Worm (Caenorhabditis elegans) whole organism, late embryonic: ENCODE measurements around the gene C07A9.9.

ENCODE experiments used
- C08G9.2 ChIP-seq: sonication (generic microtip); optimal IDR thresholded peaks from 2 replicates; lab custom pipeline; 2016; ENCODE audit warnings: mild to moderate bottlenecking, missing genetic modification characterization, moderate library complexity, missing compliant biosample characterization
- C38D4.7 ChIP-seq: fragments of 200-800 bp; sonication (Bioruptor generic); optimal IDR thresholded peaks from 2 replicates; lab custom pipeline; 2018; ENCODE audit warnings: mild to moderate bottlenecking, missing genetic modification characterization, moderate library complexity, missing compliant biosample characterization
- F13H6.1 ChIP-seq: sonication (generic microtip); optimal IDR thresholded peaks from 2 replicates; lab custom pipeline; 2016; ENCODE audit warnings: missing genetic modification characterization, missing compliant biosample characterization
- K09A11.1 ChIP-seq: sonication (generic microtip); optimal IDR thresholded peaks from 2 replicates; lab custom pipeline; 2017; ENCODE audit warnings: antibody characterized with exemption, mild to moderate bottlenecking, missing genetic modification characterization, missing compliant biosample characterization; ENCODE audit not compliant: insufficient read depth
- ceh-14 ChIP-seq: sonication (generic microtip); optimal IDR thresholded peaks from 2 replicates; lab custom pipeline; 2016; ENCODE audit warnings: missing genotype, missing genetic modification characterization, missing compliant biosample characterization
- ceh-18 ChIP-seq: sonication (generic microtip); optimal IDR thresholded peaks from 2 replicates; lab custom pipeline; 2016; ENCODE audit warnings: missing genetic modification characterization, missing compliant biosample characterization
- ceh-19 ChIP-seq: fragments of 200-800 bp; sonication (Bioruptor generic); optimal IDR thresholded peaks from 2 replicates; lab custom pipeline; 2018; ENCODE audit warnings: mild to moderate bottlenecking, missing genetic modification characterization, missing compliant biosample characterization
- ceh-2 ChIP-seq: sonication (generic microtip); optimal IDR thresholded peaks from 2 replicates; lab custom pipeline; 2016; ENCODE audit warnings: missing genotype, missing genetic modification characterization, missing compliant biosample characterization
- ceh-22 ChIP-seq: sonication (generic microtip); optimal IDR thresholded peaks from 2 replicates; lab custom pipeline; 2017; ENCODE audit warnings: missing biosample characterization, missing genetic modification characterization
- ceh-30 ChIP-seq: fragments of 150-350 bp; optimal IDR thresholded peaks from 2 replicates; lab custom pipeline; 2014; ENCODE audit warnings: missing biosample characterization, missing genetic modification characterization
- ceh-31 ChIP-seq: sonication (generic microtip); optimal IDR thresholded peaks from 2 replicates; lab custom pipeline; 2016; ENCODE audit warnings: missing genetic modification characterization, missing compliant biosample characterization
- ceh-34 ChIP-seq: sonication (generic microtip); optimal IDR thresholded peaks from 2 replicates; lab custom pipeline; 2016; ENCODE audit warnings: mild to moderate bottlenecking, missing genetic modification characterization, missing compliant biosample characterization
- ceh-45 ChIP-seq: fragments of 200-800 bp; sonication (Bioruptor generic); IDR thresholded peaks from 2 replicates; pipeline ENCODE4 v1.3.6; 2022; ENCODE audit warnings: missing genetic modification reagents, missing genetic modification characterization, missing compliant biosample characterization
- ceh-48 ChIP-seq: sonication (generic microtip); optimal IDR thresholded peaks from 2 replicates; lab custom pipeline; 2016; ENCODE audit warnings: missing genetic modification characterization, inconsistent platforms, missing compliant biosample characterization
- dmd-4 ChIP-seq: sonication (generic microtip); optimal IDR thresholded peaks from 2 replicates; lab custom pipeline; 2016; ENCODE audit warnings: borderline replicate concordance, missing genetic modification characterization, missing compliant biosample characterization
- dve-1 ChIP-seq: sonication (generic microtip); optimal IDR thresholded peaks from 2 replicates; lab custom pipeline; 2017; ENCODE audit warnings: antibody characterized with exemption, mild to moderate bottlenecking, missing genetic modification characterization, missing compliant biosample characterization
- elt-4 ChIP-seq: sonication (generic microtip); optimal IDR thresholded peaks from 2 replicates; lab custom pipeline; 2016; ENCODE audit warnings: missing genetic modification characterization, missing compliant biosample characterization
- eyg-1 ChIP-seq: sonication (generic microtip); optimal IDR thresholded peaks from 2 replicates; lab custom pipeline; 2016; ENCODE audit warnings: missing genotype, missing genetic modification characterization, missing compliant biosample characterization
- fax-1 ChIP-seq: sonication (generic microtip); optimal IDR thresholded peaks from 2 replicates; lab custom pipeline; 2016; ENCODE audit warnings: missing genotype, missing genetic modification characterization, missing compliant biosample characterization
- fkh-6 ChIP-seq: sonication (generic microtip); optimal IDR thresholded peaks from 2 replicates; lab custom pipeline; 2016; ENCODE audit warnings: missing genetic modification characterization, missing compliant biosample characterization
- gmeb-2 ChIP-seq: sonication (generic microtip); optimal IDR thresholded peaks from 2 replicates; lab custom pipeline; 2016; ENCODE audit warnings: missing genetic modification characterization, inconsistent platforms, missing compliant biosample characterization
- hlh-6 ChIP-seq: sonication (generic microtip); optimal IDR thresholded peaks from 2 replicates; lab custom pipeline; 2016; ENCODE audit warnings: missing genotype, missing genetic modification characterization, missing compliant biosample characterization
- lim-6 ChIP-seq: sonication (generic microtip); optimal IDR thresholded peaks from 2 replicates; lab custom pipeline; 2016; ENCODE audit warnings: missing genetic modification characterization, missing compliant biosample characterization
- madf-2 ChIP-seq: sonication (generic microtip); optimal IDR thresholded peaks from 2 replicates; lab custom pipeline; 2017; ENCODE audit warnings: missing genetic modification characterization, missing compliant biosample characterization
- mec-3 ChIP-seq: sonication (generic microtip); optimal IDR thresholded peaks from 2 replicates; lab custom pipeline; 2016; ENCODE audit warnings: borderline replicate concordance, missing genetic modification characterization, missing compliant biosample characterization
- nfya-1 ChIP-seq: sonication (generic microtip); optimal IDR thresholded peaks from 2 replicates; lab custom pipeline; 2017; ENCODE audit warnings: missing genetic modification characterization, mild to moderate bottlenecking, missing compliant biosample characterization, antibody characterized with exemption, moderate library complexity
- nhr-232 ChIP-seq: sonication (generic microtip); optimal IDR thresholded peaks from 2 replicates; lab custom pipeline; 2016; ENCODE audit warnings: missing genetic modification characterization, missing compliant biosample characterization
- pha-2 ChIP-seq: sonication (generic microtip); optimal IDR thresholded peaks from 2 replicates; lab custom pipeline; 2017; ENCODE audit warnings: mild to moderate bottlenecking, missing genetic modification characterization, missing compliant biosample characterization
- pros-1 ChIP-seq: fragments of 150-350 bp; optimal IDR thresholded peaks from 2 replicates; lab custom pipeline; 2014; ENCODE audit warnings: missing biosample characterization, missing genetic modification reagents, missing genetic modification characterization
- ref-2 ChIP-seq: sonication (generic microtip); optimal IDR thresholded peaks from 2 replicates; lab custom pipeline; 2016; ENCODE audit warnings: missing genetic modification characterization, missing compliant biosample characterization
- rnt-1 ChIP-seq: sonication (generic microtip); optimal IDR thresholded peaks from 2 replicates; lab custom pipeline; 2016; ENCODE audit warnings: missing genetic modification characterization, missing compliant biosample characterization
- sdc-2 ChIP-seq: sonication (generic microtip); optimal IDR thresholded peaks from 2 replicates; lab custom pipeline; 2016; ENCODE audit warnings: missing genotype, missing genetic modification characterization, missing compliant biosample characterization
- sox-2 ChIP-seq: fragments of 200-800 bp; sonication (Bioruptor generic); IDR thresholded peaks from 2 replicates; pipeline ENCODE4 v1.3.6; 2022; ENCODE audit warnings: missing genetic modification reagents, missing genetic modification characterization, missing compliant biosample characterization
- syd-9 ChIP-seq: sonication (generic microtip); optimal IDR thresholded peaks from 2 replicates; lab custom pipeline; 2016; ENCODE audit warnings: mild to moderate bottlenecking, missing genetic modification characterization, moderate library complexity, missing compliant biosample characterization
- tbx-2 ChIP-seq: sonication (generic microtip); optimal IDR thresholded peaks from 2 replicates; lab custom pipeline; 2016; ENCODE audit warnings: missing genetic modification characterization, missing compliant biosample characterization
- tbx-7 ChIP-seq: sonication (generic microtip); optimal IDR thresholded peaks from 2 replicates; lab custom pipeline; 2016; ENCODE audit warnings: missing genotype, missing genetic modification characterization, missing compliant biosample characterization
- unc-42 ChIP-seq: sonication (generic microtip); optimal IDR thresholded peaks from 2 replicates; lab custom pipeline; 2016; ENCODE audit warnings: missing genotype, missing genetic modification characterization, missing compliant biosample characterization
- unc-55 ChIP-seq: sonication (generic microtip); optimal IDR thresholded peaks from 2 replicates; lab custom pipeline; 2017; ENCODE audit warnings: missing biosample characterization, missing genetic modification reagents, missing genetic modification characterization
- zip-5 ChIP-seq: sonication (generic microtip); optimal IDR thresholded peaks from 2 replicates; lab custom pipeline; 2016; ENCODE audit warnings: missing genetic modification characterization, missing compliant biosample characterization

Gene C07A9.9

DNA sequence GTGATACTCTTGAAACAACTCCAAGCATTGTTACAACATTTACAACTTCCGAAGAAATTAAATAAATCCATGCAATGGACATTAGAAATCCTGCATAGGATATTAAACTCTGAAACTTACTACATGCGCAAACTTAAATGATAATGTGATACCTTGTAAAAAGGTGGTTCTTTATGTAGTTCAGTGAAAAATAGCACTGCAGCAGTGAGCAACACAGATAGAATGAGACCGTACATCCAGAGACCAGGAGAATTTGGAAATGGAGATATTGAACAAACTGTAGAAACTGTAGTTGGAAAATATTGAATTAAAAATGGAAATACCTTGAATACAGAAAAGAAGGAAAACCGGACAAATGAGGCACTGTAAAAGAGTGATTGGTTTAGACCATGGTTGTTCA, 43.7 kb upstream of the C07A9.9 start:
- TF ChIP-seq syd-9 (tag; lab: Kevin White, UChicago), result no peak
- no peak for TF ChIP-seq ceh-22
- TF ChIP-seq hlh-6 (tag; lab: Kevin White, UChicago), result no peak
- no peak for TF ChIP-seq dve-1 (tag; lab: Kevin White, UChicago)
- no peak for TF ChIP-seq zip-5 (tag; lab: Kevin White, UChicago)
- TF ChIP-seq sdc-2 (tag; lab: Kevin White, UChicago), result no peak
- TF ChIP-seq ceh-30 (tag; lab: Kevin White, UChicago), result no peak
- no peak for TF ChIP-seq K09A11.1 (tag; lab: Kevin White, UChicago)
- no peak for TF ChIP-seq elt-4
- no peak for TF ChIP-seq tbx-7
- no peak for TF ChIP-seq dmd-4
- no peak for TF ChIP-seq pros-1 (tag; lab: Kevin White, UChicago)
- TF ChIP-seq gmeb-2 (tag; lab: Kevin White, UChicago), result no peak
- TF ChIP-seq, all 69 proteins: peak for 0

DNA sequence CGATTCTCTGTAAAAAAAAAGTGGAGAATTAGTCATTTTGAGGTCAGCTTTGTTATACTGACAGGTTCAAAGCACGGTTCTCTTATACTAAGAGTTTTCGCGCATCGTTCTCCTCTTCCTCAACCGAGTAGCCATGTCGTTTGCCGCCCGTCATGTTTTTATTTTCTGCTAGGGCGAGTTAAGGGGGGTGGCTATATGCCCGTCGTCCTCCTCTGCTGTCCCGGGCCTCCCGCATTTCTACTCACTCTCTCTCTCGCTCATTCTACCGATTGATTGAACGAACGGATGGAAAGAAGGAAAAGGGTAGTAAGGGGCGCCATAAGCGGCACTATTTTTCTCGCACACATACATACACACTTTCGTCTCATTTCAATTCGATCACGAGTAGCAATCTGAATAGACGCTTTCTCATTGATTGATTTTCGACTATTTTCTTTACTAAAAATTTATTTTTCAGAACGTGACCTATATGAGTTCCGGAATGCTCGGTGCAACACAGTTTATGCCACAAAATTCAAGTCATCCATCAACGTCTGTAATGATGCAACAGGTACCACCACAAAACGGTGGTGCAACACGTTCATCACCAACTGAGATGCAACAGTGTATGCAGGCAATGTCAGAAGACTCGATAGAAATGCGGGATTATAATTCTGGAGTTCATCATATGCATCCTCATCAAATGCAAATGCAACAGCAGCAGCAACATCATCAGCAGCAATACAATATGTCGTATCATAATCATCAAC, 37.9 kb upstream of the C07A9.9 start:
- peak; percentile 8 for TF ChIP-seq sdc-2 (tag; lab: Kevin White, UChicago)
- TF ChIP-seq nhr-232 (tag; lab: Kevin White, UChicago), result peak; percentile 37
- TF ChIP-seq C08G9.2 (tag; lab: Kevin White, UChicago), result peak; percentile 13
- no peak for TF ChIP-seq C38D4.7 (GFP tag; lab: Kevin White, UChicago)
- TF ChIP-seq nfya-1 (tag; lab: Kevin White, UChicago), result peak; percentile 15
- TF ChIP-seq fkh-6 (tag; lab: Kevin White, UChicago), result peak; percentile 4
- no peak for TF ChIP-seq tbx-7
- TF ChIP-seq, all 69 proteins: peak for 5

DNA sequence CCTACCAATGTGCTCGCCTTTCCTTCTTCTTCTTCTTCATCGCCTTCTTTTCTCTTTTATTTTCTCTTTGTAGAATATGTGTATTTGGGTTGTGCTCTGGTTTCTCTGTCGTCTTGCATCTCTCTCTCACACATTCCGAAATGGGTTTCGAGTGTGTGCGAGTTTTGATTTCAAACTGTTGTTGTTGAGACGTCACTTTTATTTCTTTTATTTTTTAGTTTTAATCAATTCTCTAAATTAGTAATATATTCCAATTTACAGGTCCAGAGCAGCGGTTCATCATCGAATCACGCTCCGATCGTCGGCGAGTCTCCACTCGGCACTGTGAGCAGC, 37.1 kb upstream of the C07A9.9 start:
- TF ChIP-seq pha-2 (tag; lab: Kevin White, UChicago) (no peak), pros-1 (tag; lab: Kevin White, UChicago) (no peak), sox-2 (no peak), eyg-1 (tag; lab: Kevin White, UChicago) (no peak), nhr-232 (tag; lab: Kevin White, UChicago) (no peak), nfya-1 (tag; lab: Kevin White, UChicago) (peak; percentile 2)

DNA sequence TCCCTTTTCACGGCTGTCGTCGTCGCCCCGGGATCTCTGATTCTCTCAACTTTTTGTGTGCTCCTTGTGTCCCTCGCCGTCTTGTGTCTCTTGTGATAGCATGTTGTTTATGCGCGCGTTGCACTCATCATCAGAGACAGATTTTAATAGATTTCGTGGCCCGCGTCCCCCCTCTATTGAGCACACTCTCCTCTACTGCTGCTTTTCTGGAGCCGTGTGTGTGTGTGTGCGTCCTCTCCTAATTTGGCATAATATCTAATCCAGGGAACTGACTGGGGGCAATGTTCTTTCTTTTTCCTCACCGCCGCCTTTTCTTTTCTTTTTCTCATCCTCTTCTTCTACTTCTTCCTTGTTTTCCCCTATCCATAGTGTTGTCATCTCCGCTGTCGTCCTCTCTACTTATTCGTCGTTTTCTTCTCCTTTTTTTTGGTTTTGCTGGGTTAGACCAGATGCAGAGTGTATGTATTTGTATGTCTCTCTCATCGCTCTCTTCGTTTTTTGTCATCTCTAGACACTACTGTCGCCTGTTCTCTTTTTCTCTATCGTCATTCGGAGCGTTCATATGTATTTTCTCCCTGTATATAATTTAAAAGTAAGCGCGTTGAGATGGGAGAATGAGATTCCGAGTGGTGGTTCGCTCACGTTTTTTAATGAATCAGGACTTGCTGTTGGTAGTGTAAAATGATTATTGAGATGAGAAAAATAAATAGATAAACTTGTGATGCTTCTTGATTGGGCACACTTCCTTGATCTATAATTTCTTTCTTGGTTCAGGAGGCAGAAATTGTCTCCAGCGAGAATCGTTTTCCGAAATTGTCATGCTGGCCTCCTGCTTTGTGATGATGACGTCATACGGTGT, 36.5 kb upstream of the C07A9.9 start:
- TF ChIP-seq tbx-2 (peak; percentile 65), ceh-31 (peak; percentile 67), ceh-14 (tag; lab: Kevin White, UChicago) (peak; percentile 73), madf-2 (tag; lab: Kevin White, UChicago) (no peak), ceh-45 (GFP tag; lab: Robert Waterston, UW) (no peak), zip-5 (tag; lab: Kevin White, UChicago) (no peak), ceh-34 (peak; percentile 54), lim-6 (peak; percentile 3), mec-3 (peak; percentile 38), unc-55 (GFP tag; lab: Kevin White, UChicago) (peak; percentile 54), rnt-1 (peak; percentile 38), ceh-48 (tag; lab: Kevin White, UChicago) (no peak), F13H6.1 (peak; percentile 21), fax-1 (tag; lab: Kevin White, UChicago) (no peak), ceh-22 (no peak), ref-2 (tag; lab: Kevin White, UChicago) (peak; percentile 10), ceh-19 (GFP tag; lab: Kevin White, UChicago) (peak; percentile 34), ceh-18 (tag; lab: Kevin White, UChicago) (peak; percentile 72), syd-9 (tag; lab: Kevin White, UChicago) (peak; percentile 55), unc-42 (tag; lab: Kevin White, UChicago) (peak; percentile 73), ceh-2 (peak; percentile 31)
